Worm (Caenorhabditis elegans) whole organism, mixed stage, embryonic: Measurements from ENCODE around the gene wbp-2.

Source experiments
- M03D4.4 ChIP-seq: sonication (generic microtip); optimal IDR thresholded peaks from 2 replicates; lab custom pipeline; 2017; ENCODE audit warnings: mild to moderate bottlenecking, missing genetic modification characterization, missing compliant biosample characterization
- bed-3 ChIP-seq: fragments of 200-800 bp; sonication (Bioruptor generic); optimal IDR thresholded peaks from 3 replicates; lab custom pipeline; 2018; ENCODE audit warnings: mild to moderate bottlenecking, missing genetic modification characterization, moderate library complexity, missing compliant biosample characterization
- blmp-1 ChIP-seq: fragments of 150-350 bp; optimal IDR thresholded peaks from 2 replicates; lab custom pipeline; 2014; ENCODE audit warnings: missing biosample characterization, missing genetic modification characterization
- ceh-39 ChIP-seq: fragments of 150-350 bp; optimal IDR thresholded peaks from 2 replicates; lab custom pipeline; 2014; ENCODE audit warnings: missing biosample characterization, missing genetic modification characterization
- ceh-43 ChIP-seq: fragments of 200-800 bp; sonication (Bioruptor generic); optimal IDR thresholded peaks from 2 replicates; lab custom pipeline; 2018; ENCODE audit warnings: mild to moderate bottlenecking, missing genetic modification characterization, moderate library complexity, missing compliant biosample characterization
- ces-1 ChIP-seq: fragments of 150-350 bp; optimal IDR thresholded peaks from 2 replicates; lab custom pipeline; 2014; ENCODE audit warnings: missing biosample characterization, missing genetic modification reagents, missing genetic modification characterization
- cnd-1 ChIP-seq: fragments of 200-800 bp; sonication (Bioruptor generic); optimal IDR thresholded peaks from 2 replicates; lab custom pipeline; 2018; ENCODE audit warnings: mild to moderate bottlenecking, missing genetic modification characterization, missing compliant biosample characterization
- drap-1 ChIP-seq: fragments of 200-800 bp; sonication (Bioruptor generic); optimal IDR thresholded peaks from 3 replicates; lab custom pipeline; 2018; ENCODE audit warnings: mild to moderate bottlenecking, missing genetic modification characterization, missing compliant biosample characterization
- elt-1 ChIP-seq: sonication (generic microtip); optimal IDR thresholded peaks from 2 replicates; lab custom pipeline; 2017; ENCODE audit warnings: missing genetic modification characterization, mild to moderate bottlenecking, missing compliant biosample characterization, antibody characterized with exemption, moderate library complexity, borderline replicate concordance; ENCODE audit not compliant: insufficient read depth
- elt-3 ChIP-seq: fragments of 150-350 bp; optimal IDR thresholded peaks from 2 replicates; lab custom pipeline; 2014; ENCODE audit warnings: missing biosample characterization, missing genetic modification characterization
- flh-1 ChIP-seq: fragments of 200-800 bp; sonication (Bioruptor generic); optimal IDR thresholded peaks from 2 replicates; lab custom pipeline; 2018; ENCODE audit warnings: mild to moderate bottlenecking, missing genetic modification characterization, moderate library complexity, missing compliant biosample characterization
- ham-2 ChIP-seq: fragments of 200-800 bp; sonication (Bioruptor generic); optimal IDR thresholded peaks from 2 replicates; lab custom pipeline; 2018; ENCODE audit warnings: mild to moderate bottlenecking, missing genetic modification characterization, missing compliant biosample characterization
- hlh-1 ChIP-seq: fragments of 150-350 bp; optimal IDR thresholded peaks from 2 replicates; lab custom pipeline; 2014; ENCODE audit warnings: missing biosample characterization, missing genetic modification reagents, missing genetic modification characterization
- lin-13 ChIP-seq: fragments of 150-350 bp; optimal IDR thresholded peaks from 2 replicates; lab custom pipeline; 2014; ENCODE audit warnings: missing biosample characterization, missing genetic modification characterization
- lin-32 ChIP-seq: fragments of 200-800 bp; sonication (Bioruptor generic); optimal IDR thresholded peaks from 2 replicates; lab custom pipeline; 2018; ENCODE audit warnings: mild to moderate bottlenecking, missing genetic modification characterization, missing compliant biosample characterization
- lsy-2 ChIP-seq: fragments of 150-350 bp; optimal IDR thresholded peaks from 2 replicates; lab custom pipeline; 2014; ENCODE audit warnings: missing biosample characterization, missing genetic modification characterization
- mab-5 ChIP-seq: fragments of 150-350 bp; optimal IDR thresholded peaks from 2 replicates; lab custom pipeline; 2014; ENCODE audit warnings: missing biosample characterization, missing genetic modification characterization
- mep-1 ChIP-seq: fragments of 150-350 bp; optimal IDR thresholded peaks from 2 replicates; lab custom pipeline; 2017; ENCODE audit warnings: missing biosample characterization, missing genetic modification reagents, missing genetic modification characterization, inconsistent platforms
- mls-2 ChIP-seq: sonication (generic microtip); optimal IDR thresholded peaks from 2 replicates; lab custom pipeline; 2016; ENCODE audit warnings: mild to moderate bottlenecking, missing genetic modification characterization, moderate library complexity, missing compliant biosample characterization
- nhr-12 ChIP-seq: fragments of 150-350 bp; optimal IDR thresholded peaks from 2 replicates; lab custom pipeline; 2014; ENCODE audit warnings: missing biosample characterization, missing genetic modification characterization
- nhr-2 ChIP-seq: fragments of 150-350 bp; optimal IDR thresholded peaks from 2 replicates; lab custom pipeline; 2014; ENCODE audit warnings: missing biosample characterization, missing genetic modification characterization
- nhr-237 ChIP-seq: fragments of 150-350 bp; optimal IDR thresholded peaks from 2 replicates; lab custom pipeline; 2014; ENCODE audit warnings: missing biosample characterization, missing genetic modification characterization
- nhr-28 ChIP-seq: fragments of 150-350 bp; optimal IDR thresholded peaks from 2 replicates; lab custom pipeline; 2014; ENCODE audit warnings: missing biosample characterization, missing genetic modification characterization
- nhr-76 ChIP-seq: sonication (generic microtip); optimal IDR thresholded peaks from 2 replicates; lab custom pipeline; 2017; ENCODE audit warnings: missing biosample characterization, missing genetic modification characterization
- pha-4 ChIP-seq: fragments of 150-350 bp; optimal IDR thresholded peaks from 2 replicates; lab custom pipeline; 2018; ENCODE audit warnings: missing biosample characterization, missing genetic modification reagents, missing genetic modification characterization
- sem-2 ChIP-seq: fragments of 200-800 bp; sonication (Bioruptor generic); optimal IDR thresholded peaks from 2 replicates; lab custom pipeline; 2018; ENCODE audit warnings: mild to moderate bottlenecking, missing genetic modification characterization, missing compliant biosample characterization
- sptf-1 ChIP-seq: sonication (generic microtip); optimal IDR thresholded peaks from 2 replicates; lab custom pipeline; 2017; ENCODE audit warnings: mild to moderate bottlenecking, missing genetic modification characterization, moderate library complexity, missing compliant biosample characterization
- unc-120 ChIP-seq: sonication (generic microtip); optimal IDR thresholded peaks from 2 replicates; lab custom pipeline; 2017; ENCODE audit warnings: missing genetic modification characterization, missing compliant biosample characterization; ENCODE audit not compliant: poor library complexity, severe bottlenecking
- unc-39 ChIP-seq: fragments of 150-350 bp; optimal IDR thresholded peaks from 2 replicates; lab custom pipeline; 2014; ENCODE audit warnings: missing biosample characterization, missing genetic modification characterization
- unc-62 ChIP-seq: fragments of 150-350 bp; optimal IDR thresholded peaks from 2 replicates; lab custom pipeline; 2014; ENCODE audit warnings: missing biosample characterization, missing genetic modification reagents, missing genetic modification characterization
- zip-8 ChIP-seq: fragments of 150-350 bp; optimal IDR thresholded peaks from 2 replicates; lab custom pipeline; 2014; ENCODE audit warnings: missing biosample characterization, missing genetic modification characterization
- ztf-11 ChIP-seq: fragments of 150-350 bp; optimal IDR thresholded peaks from 2 replicates; lab custom pipeline; 2014; ENCODE audit warnings: missing biosample characterization, missing genetic modification characterization

Gene wbp-2

ce11 chrII:9343955-9344354, 14.4 kb downstream of the wbp-2 start:
- peak; percentile 20 for TF ChIP-seq elt-3 (tag; lab: Kevin White, UChicago)
- no peak for TF ChIP-seq elt-1 (tag; lab: Kevin White, UChicago)
- TF ChIP-seq nhr-2 (tag; lab: Kevin White, UChicago) = no peak
- TF ChIP-seq ceh-43 = no peak
- no peak for TF ChIP-seq M03D4.4 (tag; lab: Kevin White, UChicago)
- TF ChIP-seq ham-2 = no peak

DNA sequence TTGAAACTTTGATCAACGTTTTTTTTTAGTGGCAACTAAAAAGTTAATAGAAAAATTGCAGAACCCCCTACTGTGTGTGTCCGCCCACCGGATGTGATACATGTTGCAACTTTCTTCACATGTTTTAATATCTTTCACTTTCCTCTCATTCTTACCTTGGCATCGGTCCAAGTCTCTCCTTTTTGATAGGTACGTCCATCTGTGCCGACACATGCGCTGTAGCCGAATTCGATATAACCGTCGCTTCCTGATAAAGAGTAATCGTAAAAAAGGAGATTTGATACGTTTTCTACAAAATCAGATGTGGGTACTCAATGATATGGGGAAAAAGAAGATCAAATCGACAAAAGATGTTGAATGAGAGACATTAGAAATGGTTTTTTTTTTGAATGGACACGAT, 15.5 kb downstream of the wbp-2 start:
- no peak for TF ChIP-seq blmp-1
- no peak for TF ChIP-seq lin-13 (tag; lab: Kevin White, UChicago)
- no peak for TF ChIP-seq nhr-12 (tag; lab: Kevin White, UChicago)
- TF ChIP-seq ceh-43 = no peak
- TF ChIP-seq sptf-1 (tag; lab: Kevin White, UChicago) = no peak
- TF ChIP-seq lsy-2 (tag; lab: Kevin White, UChicago) = no peak
- no peak for TF ChIP-seq zip-8 (tag; lab: Kevin White, UChicago)
- no peak for TF ChIP-seq mls-2 (tag; lab: Kevin White, UChicago)
- no peak for TF ChIP-seq unc-39 (tag; lab: Kevin White, UChicago)
- no peak for TF ChIP-seq bed-3 (GFP tag; lab: Kevin White, UChicago)
- no peak for TF ChIP-seq nhr-237 (tag; lab: Kevin White, UChicago)
- no peak for TF ChIP-seq pha-4 (tag; lab: Kevin White, UChicago)
- TF ChIP-seq hlh-1 (tag; lab: Kevin White, UChicago) = no peak
- TF ChIP-seq sem-2 = no peak
- no peak for TF ChIP-seq lin-32 (GFP tag; lab: Kevin White, UChicago)
- TF ChIP-seq unc-120 (tag; lab: Kevin White, UChicago) = no peak
- TF ChIP-seq mab-5 (tag; lab: Kevin White, UChicago) = no peak

ce11 chrII:9345794-9346193, 16.2 kb downstream of the wbp-2 start:
- TF ChIP-seq ztf-11 (no peak), lin-32 (GFP tag; lab: Kevin White, UChicago) (no peak), flh-1 (GFP tag; lab: Kevin White, UChicago) (no peak), cnd-1 (no peak), mls-2 (tag; lab: Kevin White, UChicago) (no peak), unc-39 (tag; lab: Kevin White, UChicago) (no peak), sem-2 (no peak), elt-1 (tag; lab: Kevin White, UChicago) (no peak), nhr-76 (tag; lab: Kevin White, UChicago) (no peak), M03D4.4 (tag; lab: Kevin White, UChicago) (no peak), drap-1 (no peak)

DNA sequence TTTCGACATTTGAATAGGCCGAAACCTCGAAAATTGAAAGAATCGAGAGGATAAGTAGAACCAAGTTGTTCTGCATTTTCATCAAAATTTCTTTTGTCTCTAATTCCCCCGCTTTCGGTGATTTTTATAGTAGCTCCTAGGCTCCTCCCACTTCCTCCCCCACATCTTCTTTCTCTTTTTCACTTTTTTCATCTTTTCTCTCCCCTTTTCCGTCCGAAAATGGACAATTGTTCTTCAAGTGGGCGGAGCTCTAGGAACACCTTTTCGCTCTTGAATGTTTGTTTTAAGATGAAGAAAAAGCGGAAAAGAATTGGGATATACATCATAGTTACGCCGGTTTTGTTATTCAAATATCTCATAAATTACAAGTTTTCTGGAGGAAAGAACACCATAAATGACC, 16.9 kb downstream of the wbp-2 start, which contains the start of gene F42A8.1:
Gene F42A8.1, minus strand, starts transcription at position 101 of the 400 bp plus-strand sequence.
- TF ChIP-seq lin-13 (tag; lab: Kevin White, UChicago) = no peak
- TF ChIP-seq unc-62 = no peak
- TF ChIP-seq nhr-12 (tag; lab: Kevin White, UChicago) = no peak
- TF ChIP-seq nhr-2 (tag; lab: Kevin White, UChicago) = no peak
- TF ChIP-seq nhr-76 (tag; lab: Kevin White, UChicago) = no peak
- TF ChIP-seq pha-4 (tag; lab: Kevin White, UChicago) = no peak
- TF ChIP-seq M03D4.4 (tag; lab: Kevin White, UChicago) = no peak
- no peak for TF ChIP-seq lsy-2 (tag; lab: Kevin White, UChicago)
- TF ChIP-seq unc-39 (tag; lab: Kevin White, UChicago) = no peak
- no peak for TF ChIP-seq ces-1
- no peak for TF ChIP-seq zip-8 (tag; lab: Kevin White, UChicago)

- TF ChIP-seq ham-2 (no peak), sptf-1 (tag; lab: Kevin White, UChicago) (no peak), flh-1 (GFP tag; lab: Kevin White, UChicago) (no peak), mep-1 (no peak), ceh-39 (no peak), cnd-1 (no peak), M03D4.4 (tag; lab: Kevin White, UChicago) (no peak), sem-2 (no peak), ces-1 (no peak), unc-62 (no peak), drap-1 (no peak), unc-39 (tag; lab: Kevin White, UChicago) (no peak), nhr-2 (tag; lab: Kevin White, UChicago) (no peak), nhr-28 (no peak), zip-8 (tag; lab: Kevin White, UChicago) (no peak), ceh-43 (no peak)
Observed at ce11 chrII:9347444-9347843, 17.9 kb downstream of the wbp-2 start.
